Worm (Caenorhabditis elegans) whole organism, L3 larva: ENCODE measurements around the gene srd-46.

Experiments used
- ama-1 ChIP-seq: fragments of 150-350 bp; optimal IDR thresholded peaks from 2 replicates; lab custom pipeline; 2018
- ceh-82 ChIP-seq: fragments of 150-350 bp; optimal IDR thresholded peaks from 2 replicates; lab custom pipeline; 2014; ENCODE audit warnings: missing biosample characterization, missing genetic modification characterization
- elt-2 ChIP-seq: sonication (generic microtip); optimal IDR thresholded peaks from 2 replicates; lab custom pipeline; 2016; ENCODE audit warnings: missing genetic modification reagents, mild to moderate bottlenecking, missing genetic modification characterization, missing compliant biosample characterization
- fkh-10 ChIP-seq: sonication (generic microtip); optimal IDR thresholded peaks from 2 replicates; lab custom pipeline; 2017; ENCODE audit warnings: missing biosample characterization, missing genetic modification reagents, missing genetic modification characterization
- lsy-12 ChIP-seq: sonication (generic microtip); optimal IDR thresholded peaks from 2 replicates; lab custom pipeline; 2016; ENCODE audit warnings: mild to moderate bottlenecking, missing genetic modification characterization, missing compliant biosample characterization
- nfya-1 ChIP-seq: sonication (generic microtip); optimal IDR thresholded peaks from 2 replicates; lab custom pipeline; 2017; ENCODE audit warnings: missing genetic modification characterization, mild to moderate bottlenecking, missing compliant biosample characterization, antibody characterized with exemption, moderate library complexity; ENCODE audit not compliant: insufficient read depth
- nhr-76 ChIP-seq: fragments of 150-350 bp; sonication (generic microtip); optimal IDR thresholded peaks from 5 replicates; lab custom pipeline; 2014; ENCODE audit warnings: missing biosample characterization, missing genetic modification characterization
- snpc-4 ChIP-seq: fragments of 150-350 bp; optimal IDR thresholded peaks from 2 replicates; lab custom pipeline; 2014; ENCODE audit warnings: missing biosample characterization, missing genetic modification characterization
- ztf-11 ChIP-seq: fragments of 150-350 bp; optimal IDR thresholded peaks from 2 replicates; lab custom pipeline; 2014; ENCODE audit warnings: missing biosample characterization, missing genetic modification characterization

ce11 chrX:12333479-12333878 is 1.6 kb downstream of the srd-46 start, which contains the start of gene srd-47:
- TF ChIP-seq ama-1 (lab: Kevin White, UChicago) = no peak
- TF ChIP-seq nfya-1 (tag; lab: Kevin White, UChicago) = no peak
- TF ChIP-seq fkh-10 = no peak
- TF ChIP-seq snpc-4 (tag; lab: Kevin White, UChicago) = no peak
- TF ChIP-seq ceh-82 (tag; lab: Kevin White, UChicago) = no peak
- TF ChIP-seq ztf-11 (tag; lab: Kevin White, UChicago) = no peak
- no peak for TF ChIP-seq lsy-12
- no peak for TF ChIP-seq elt-2 (tag; lab: Kevin White, UChicago)
- TF ChIP-seq nhr-76 (tag; lab: Kevin White, UChicago) = no peak
